Fruit fly (Drosophila melanogaster): Measurements from ENCODE around the gene CG32110.

Gene CG32110

dm6 chr3L:12835511-12836479 is 27.3 kb downstream of the CG32110 start:
- no peak for TF ChIP-seq pan (optimal IDR thresholded peaks at IDR 0.05)
- TF ChIP-seq pan (GFP tag; optimal IDR thresholded peaks at IDR 0.05 in 1 of 2, IDR thresholded peaks at IDR 0.05 in 1 of 2): no peak
- TF ChIP-seq tna (GFP tag; IDR thresholded peaks at IDR 0.05; ENCODE audit: partially characterized antibody): no peak
- peak; percentile 22 for TF ChIP-seq CG6254 (GFP tag; optimal IDR thresholded peaks at IDR 0.05)
- no peak for TF ChIP-seq CG12744 (GFP tag; optimal IDR thresholded peaks at IDR 0.05)
- TF ChIP-seq en (GFP tag; optimal IDR thresholded peaks at IDR 0.05): no peak
- TF ChIP-seq CG2202 (tag; optimal IDR thresholded peaks at IDR 0.05): peak; percentile 4
- TF ChIP-seq da (GFP tag; optimal IDR thresholded peaks at IDR 0.05): no peak
- no peak for TF ChIP-seq dysf (GFP tag; IDR thresholded peaks at IDR 0.05)
- TF ChIP-seq CG12104 (GFP tag; optimal IDR thresholded peaks at IDR 0.05): no peak
- TF ChIP-seq HHEX (GFP tag; optimal IDR thresholded peaks at IDR 0.05): peak; percentile 0
- no peak for TF ChIP-seq CG11247 (GFP tag; IDR thresholded peaks at IDR 0.05)
- TF ChIP-seq Hey (tag; optimal IDR thresholded peaks at IDR 0.05): peak; percentile 35
- TF ChIP-seq Side (GFP tag; optimal IDR thresholded peaks at IDR 0.05): no peak
- TF ChIP-seq Taf1 (GFP tag; IDR thresholded peaks at IDR 0.05): no peak
- no peak for TF ChIP-seq Aef1 (GFP tag; IDR thresholded peaks at IDR 0.05)
- TF ChIP-seq CG1832 (GFP tag; optimal IDR thresholded peaks at IDR 0.05): no peak
- TF ChIP-seq Scr (GFP tag; IDR thresholded peaks at IDR 0.05; ENCODE audit: partially characterized antibody): no peak
- no peak for TF ChIP-seq insv (GFP tag; optimal IDR thresholded peaks at IDR 0.05)
- TF ChIP-seq CG12769 (tag; optimal IDR thresholded peaks at IDR 0.05): no peak
- peak; percentile 7 for TF ChIP-seq CG10209 (GFP tag; optimal IDR thresholded peaks at IDR 0.05)
- TF ChIP-seq CG10462 (GFP tag; optimal IDR thresholded peaks at IDR 0.05): no peak
- no peak for TF ChIP-seq Bteb2 (GFP tag; optimal IDR thresholded peaks at IDR 0.05)
- TF ChIP-seq CG11398 (GFP tag; optimal IDR thresholded peaks at IDR 0.05): no peak
- no peak for TF ChIP-seq NK7.1 (GFP tag; optimal IDR thresholded peaks at IDR 0.05)
- peak; percentile 99 for TF ChIP-seq sug (tag; optimal IDR thresholded peaks at IDR 0.05)
- TF ChIP-seq bigmax (GFP tag; optimal IDR thresholded peaks at IDR 0.05): no peak
- no peak for TF ChIP-seq CG13296 (GFP tag; optimal IDR thresholded peaks at IDR 0.05)
- TF ChIP-seq CG10267 (tag; optimal IDR thresholded peaks at IDR 0.05): no peak
- no peak for TF ChIP-seq run (tag; optimal IDR thresholded peaks at IDR 0.05)
- TF ChIP-seq lilli (GFP tag; optimal IDR thresholded peaks at IDR 0.05): no peak
- no peak for TF ChIP-seq jing (GFP tag; optimal IDR thresholded peaks at IDR 0.05)
- no peak for TF ChIP-seq Atf6 (GFP tag; IDR thresholded peaks at IDR 0.05)
- TF ChIP-seq ERR (GFP tag; optimal IDR thresholded peaks at IDR 0.05): no peak
- TF ChIP-seq CG9609 (GFP tag; optimal IDR thresholded peaks at IDR 0.05): no peak
- TF ChIP-seq mam (GFP tag; optimal IDR thresholded peaks at IDR 0.05): no peak
- TF ChIP-seq CG18011 (GFP tag; optimal IDR thresholded peaks at IDR 0.05): no peak
- TF ChIP-seq CG1603 (tag; optimal IDR thresholded peaks at IDR 0.05): peak; percentile 17
- TF ChIP-seq Dad (GFP tag; optimal IDR thresholded peaks at IDR 0.05): no peak
- peak; percentile 31 for TF ChIP-seq CG6813 (GFP tag; optimal IDR thresholded peaks at IDR 0.05)
- no peak for TF ChIP-seq ac (GFP tag; optimal IDR thresholded peaks at IDR 0.05)
- TF ChIP-seq rib (GFP tag; IDR thresholded peaks at IDR 0.05): no peak
- TF ChIP-seq toy (GFP tag; IDR thresholded peaks at IDR 0.05): no peak
- no peak for TF ChIP-seq Camta (GFP tag; optimal IDR thresholded peaks at IDR 0.05)
- no peak for TF ChIP-seq Dip3 (GFP tag; optimal IDR thresholded peaks at IDR 0.05)
- TF ChIP-seq al (GFP tag; IDR thresholded peaks at IDR 0.05): no peak
- TF ChIP-seq stc (GFP tag; IDR thresholded peaks at IDR 0.05): no peak
- TF ChIP-seq seq (GFP tag; IDR thresholded peaks at IDR 0.05): no peak
- no peak for TF ChIP-seq CG10366 (GFP tag; IDR thresholded peaks at IDR 0.05)
- peak; percentile 32 for TF ChIP-seq CG17568 (GFP tag; optimal IDR thresholded peaks at IDR 0.05)

Data from whole organism, embryonic.